Fruit fly (Drosophila melanogaster) whole organism, embryonic: ENCODE measurements around the gene cdi.

Experiments used
- Bteb2 ChIP-seq: fragments of 200-800 bp; sonication (Bioruptor generic); optimal IDR thresholded peaks from 2 replicates; lab custom pipeline; 2016; ENCODE audit warnings: missing biosample characterization, missing genetic modification characterization
- CG10147 ChIP-seq: fragments of 200-800 bp; sonication (Bioruptor generic); optimal IDR thresholded peaks from 2 replicates; lab custom pipeline; 2019; ENCODE audit warnings: missing biosample characterization, mild to moderate bottlenecking, missing genetic modification characterization, moderate library complexity
- CG12155 ChIP-seq: fragments of 200-800 bp; sonication (Bioruptor generic); optimal IDR thresholded peaks from 3 replicates; lab custom pipeline; 2016; ENCODE audit warnings: missing biosample characterization, missing genetic modification characterization
- CG12769 ChIP-seq: fragments of 200-800 bp; sonication (Bioruptor generic); optimal IDR thresholded peaks from 2 replicates; lab custom pipeline; 2019; ENCODE audit warnings: missing biosample characterization, mild to moderate bottlenecking, missing genetic modification characterization, moderate library complexity
- CG13775 ChIP-seq: fragments of 200-800 bp; sonication (Bioruptor generic); optimal IDR thresholded peaks from 3 replicates; lab custom pipeline; 2017; ENCODE audit warnings: missing biosample characterization, mild to moderate bottlenecking, missing genetic modification characterization
- CG13894 ChIP-seq: fragments of 200-800 bp; sonication (Bioruptor generic); optimal IDR thresholded peaks from 3 replicates; lab custom pipeline; 2018; ENCODE audit warnings: missing biosample characterization, mild to moderate bottlenecking, missing genetic modification characterization, moderate library complexity
- CG14050 ChIP-seq: fragments of 200-800 bp; sonication (Bioruptor generic); IDR thresholded peaks from 3 replicates; pipeline ENCODE4 v1.3.6; 2022; ENCODE audit warnings: missing biosample characterization, missing genetic modification characterization
- CG15011 ChIP-seq: fragments of 200-800 bp; sonication (Bioruptor generic); optimal IDR thresholded peaks from 3 replicates; lab custom pipeline; 2018; ENCODE audit warnings: missing biosample characterization, mild to moderate bottlenecking, missing genetic modification characterization
- CG1529 ChIP-seq: fragments of 200-800 bp; sonication (Bioruptor generic); optimal IDR thresholded peaks from 3 replicates; lab custom pipeline; 2018; ENCODE audit warnings: missing biosample characterization, missing genetic modification characterization
- CG15479 ChIP-seq: fragments of 200-800 bp; sonication (Bioruptor generic); optimal IDR thresholded peaks from 3 replicates; lab custom pipeline; 2019; ENCODE audit warnings: missing biosample characterization, mild to moderate bottlenecking, missing genetic modification characterization, moderate library complexity
- CG17359 ChIP-seq: fragments of 200-800 bp; sonication (Bioruptor generic); optimal IDR thresholded peaks from 3 replicates; lab custom pipeline; 2018; ENCODE audit warnings: missing biosample characterization, mild to moderate bottlenecking, missing genetic modification characterization, moderate library complexity
- CG18476 ChIP-seq: fragments of 200-800 bp; sonication (Bioruptor generic); optimal IDR thresholded peaks from 2 replicates; lab custom pipeline; 2016; ENCODE audit warnings: missing biosample characterization, mild to moderate bottlenecking, missing genetic modification characterization
- CG18764 ChIP-seq: fragments of 200-800 bp; sonication (Bioruptor generic); optimal IDR thresholded peaks from 3 replicates; lab custom pipeline; 2016; ENCODE audit warnings: missing biosample characterization, missing genetic modification characterization
- CG43689 ChIP-seq: fragments of 200-800 bp; sonication (Bioruptor generic); IDR thresholded peaks from 2 replicates; pipeline ENCODE4 v1.3.6; 2022; ENCODE audit warnings: missing biosample characterization, missing genetic modification characterization
- CG4617 ChIP-seq: fragments of 200-800 bp; sonication (Bioruptor generic); optimal IDR thresholded peaks from 3 replicates; lab custom pipeline; 2016; ENCODE audit warnings: missing biosample characterization, missing genetic modification characterization, borderline replicate concordance
- CG6254 ChIP-seq: fragments of 200-800 bp; sonication (Bioruptor generic); optimal IDR thresholded peaks from 3 replicates; lab custom pipeline; 2017; ENCODE audit warnings: mild to moderate bottlenecking, missing biosample characterization, missing genetic modification reagents, missing genetic modification characterization
- CG6791 ChIP-seq: fragments of 200-800 bp; sonication (Bioruptor generic); IDR thresholded peaks from 3 replicates; pipeline ENCODE4 v1.3.6; 2022; ENCODE audit warnings: missing biosample characterization, missing genetic modification characterization; ENCODE audit not compliant: partially characterized antibody
- CG8359 ChIP-seq: fragments of 200-800 bp; sonication (Bioruptor generic); optimal IDR thresholded peaks from 2 replicates; lab custom pipeline; 2017; ENCODE audit warnings: missing biosample characterization, mild to moderate bottlenecking, missing genetic modification characterization, borderline replicate concordance
- CG8944 ChIP-seq: fragments of 200-800 bp; sonication (Bioruptor generic); optimal IDR thresholded peaks from 3 replicates; lab custom pipeline; 2016; ENCODE audit warnings: missing biosample characterization, missing genetic modification characterization
- CkIIα-i1 ChIP-seq: fragments of 200-800 bp; sonication (Bioruptor generic); IDR thresholded peaks from 2 replicates; pipeline ENCODE4 v1.3.6; 2022; ENCODE audit warnings: missing biosample characterization, missing genetic modification characterization
- Doc3 ChIP-seq: fragments of 200-800 bp; sonication (Bioruptor generic); IDR thresholded peaks from 3 replicates; pipeline ENCODE4 v1.3.6; 2022; ENCODE audit warnings: missing biosample characterization, missing genetic modification characterization; ENCODE audit not compliant: partially characterized antibody
- Drgx ChIP-seq: fragments of 200-800 bp; sonication (Bioruptor generic); IDR thresholded peaks from 2 replicates; pipeline ENCODE4 v1.3.6; 2022; ENCODE audit warnings: missing biosample characterization, missing genetic modification characterization
- HLH54F ChIP-seq: fragments of 200-800 bp; sonication (Bioruptor generic); optimal IDR thresholded peaks from 3 replicates; lab custom pipeline; 2016; ENCODE audit warnings: missing biosample characterization, missing genetic modification characterization
- Hr78 ChIP-seq, 2 experiments: fragments of 200-800 bp in 1 of 2; fragments of >200 bp in 1 of 2; sonication (Bioruptor generic) in 1 of 2; optimal IDR thresholded peaks; 2 replicates each; lab custom pipeline; 2017 to 2019; ENCODE audit warnings: missing biosample characterization in 2 of 2, missing genetic modification characterization in 2 of 2, mild to moderate bottlenecking in 1 of 2, moderate library complexity in 1 of 2
- MTF-1 ChIP-seq: fragments of 200-800 bp; sonication (Bioruptor generic); optimal IDR thresholded peaks from 2 replicates; lab custom pipeline; 2018; ENCODE audit warnings: missing biosample characterization, mild to moderate bottlenecking, missing genetic modification characterization, borderline replicate concordance
- Med ChIP-seq: fragments of 200-800 bp; sonication (Bioruptor generic); peaks from one replicate; lab custom pipeline; 2016; ENCODE audit warnings: missing biosample characterization, missing genetic modification characterization, mild to moderate bottlenecking, inconsistent platforms, moderate library complexity
- Mrtf ChIP-seq: fragments of 200-800 bp; sonication (Bioruptor generic); IDR thresholded peaks from 3 replicates; pipeline ENCODE4 v1.3.6; 2022; ENCODE audit warnings: missing biosample characterization, missing genetic modification characterization
- NfI ChIP-seq: fragments of 200-800 bp; sonication (Bioruptor generic); optimal IDR thresholded peaks from 3 replicates; lab custom pipeline; 2018; ENCODE audit warnings: missing biosample characterization, mild to moderate bottlenecking, missing genetic modification characterization, moderate library complexity
- Rfx ChIP-seq: fragments of 200-800 bp; sonication (Bioruptor generic); IDR thresholded peaks from 2 replicates; pipeline ENCODE4 v1.3.6; 2022; ENCODE audit warnings: missing biosample characterization, missing genetic modification characterization
- amos ChIP-seq: fragments of 200-800 bp; sonication (Bioruptor generic); IDR thresholded peaks from 2 replicates; pipeline ENCODE4 v1.3.6; 2022; ENCODE audit warnings: missing biosample characterization, missing genetic modification characterization; ENCODE audit not compliant: partially characterized antibody
- ase ChIP-seq: fragments of 200-800 bp; sonication (Bioruptor generic); IDR thresholded peaks from 3 replicates; pipeline ENCODE4 v1.3.6; 2022; ENCODE audit warnings: missing biosample characterization, missing genetic modification characterization
- cato ChIP-seq: fragments of 200-800 bp; sonication (Bioruptor generic); optimal IDR thresholded peaks from 2 replicates; lab custom pipeline; 2016; ENCODE audit warnings: missing biosample characterization, missing genetic modification characterization, borderline replicate concordance
- crol ChIP-seq: fragments of 200-800 bp; sonication (Bioruptor generic); IDR thresholded peaks from 2 replicates; pipeline ENCODE4 v1.3.6; 2022; ENCODE audit warnings: missing biosample characterization, missing genetic modification characterization
- dpn ChIP-seq, 2 experiments: fragments of 200-800 bp; sonication (Bioruptor generic); optimal IDR thresholded peaks; 3 replicates each; lab custom pipeline; 2016; ENCODE audit warnings: missing biosample characterization in 2 of 2, missing genetic modification characterization in 2 of 2
- esg ChIP-seq: fragments of 200-800 bp; sonication (Bioruptor generic); conservative IDR thresholded peaks from 2 replicates; pipeline ENCODE4 v1.3.6; 2022; ENCODE audit warnings: missing biosample characterization, missing genetic modification characterization
- eve ChIP-seq, 2 experiments: fragments of >200 bp; optimal IDR thresholded peaks; 2 replicates each; lab custom pipeline; 2017; ENCODE audit warnings: missing biosample characterization in 2 of 2, missing genetic modification characterization in 2 of 2
- fd64A ChIP-seq: fragments of 200-800 bp; sonication (Bioruptor generic); optimal IDR thresholded peaks from 3 replicates; lab custom pipeline; 2018; ENCODE audit warnings: missing biosample characterization, mild to moderate bottlenecking, missing genetic modification characterization
- gce ChIP-seq: fragments of 200-800 bp; sonication (Bioruptor generic); IDR thresholded peaks from 3 replicates; pipeline ENCODE4 v1.3.6; 2022; ENCODE audit warnings: missing biosample characterization, missing genetic modification characterization
- jing ChIP-seq: fragments of 200-800 bp; sonication (Bioruptor generic); optimal IDR thresholded peaks from 2 replicates; lab custom pipeline; 2018; ENCODE audit warnings: missing biosample characterization, mild to moderate bottlenecking, missing genetic modification characterization
- nom ChIP-seq: fragments of 200-800 bp; sonication (Bioruptor generic); optimal IDR thresholded peaks from 2 replicates; lab custom pipeline; 2017; ENCODE audit warnings: missing biosample characterization, missing genetic modification characterization, mild to moderate bottlenecking, moderate library complexity, missing genetic modification reagents
- odd ChIP-seq: fragments of 200-800 bp; sonication (Bioruptor generic); optimal IDR thresholded peaks from 2 replicates; lab custom pipeline; 2017; ENCODE audit warnings: missing biosample characterization, mild to moderate bottlenecking, missing genetic modification characterization
- peb ChIP-seq: fragments of 200-800 bp; sonication (Bioruptor generic); IDR thresholded peaks from 2 replicates; pipeline ENCODE4 v1.3.6; 2022; ENCODE audit warnings: missing biosample characterization, missing genetic modification characterization
- prd ChIP-seq, 3 experiments: fragments of >200 bp in 2 of 3; fragments of 200-800 bp in 1 of 3; sonication (Bioruptor generic) in 1 of 3; optimal IDR thresholded peaks in 2 of 3; IDR thresholded peaks in 1 of 3; 2 replicates in 2 of 3; 3 replicates in 1 of 3; pipeline versions ENCODE4 v1.3.6 to Lab custom; 2017 to 2022; ENCODE audit warnings: missing biosample characterization in 1 of 3, missing genetic modification characterization in 1 of 3
- ranshi ChIP-seq: fragments of 200-800 bp; sonication (Bioruptor generic); IDR thresholded peaks from 2 replicates; pipeline ENCODE4 v1.3.6; 2022; ENCODE audit warnings: missing biosample characterization, missing genetic modification characterization
- repo ChIP-seq: fragments of 200-800 bp; sonication (Bioruptor generic); optimal IDR thresholded peaks from 2 replicates; lab custom pipeline; 2016; ENCODE audit warnings: missing biosample characterization, missing genetic modification characterization
- row ChIP-seq: fragments of 200-800 bp; sonication (Bioruptor generic); IDR thresholded peaks from 3 replicates; pipeline ENCODE4 v1.3.6; 2022; ENCODE audit warnings: missing biosample characterization, missing genetic modification characterization
- sc ChIP-seq, 3 experiments: fragments of >200 bp in 2 of 3; fragments of 200-800 bp in 1 of 3; sonication (Bioruptor generic) in 1 of 3; optimal IDR thresholded peaks; 2 replicates in 2 of 3; 3 replicates in 1 of 3; lab custom pipeline; 2017; ENCODE audit warnings: mild to moderate bottlenecking in 1 of 3, missing biosample characterization in 1 of 3, missing genetic modification characterization in 1 of 3, missing genetic modification reagents in 1 of 3
- tgo ChIP-seq: fragments of 200-800 bp; sonication (Bioruptor generic); IDR thresholded peaks from 3 replicates; pipeline ENCODE4 v1.3.6; 2022; ENCODE audit warnings: missing biosample characterization, missing genetic modification characterization
- zf30C ChIP-seq: fragments of 200-800 bp; sonication (Bioruptor generic); optimal IDR thresholded peaks from 3 replicates; lab custom pipeline; 2018; ENCODE audit warnings: missing biosample characterization, mild to moderate bottlenecking, missing genetic modification characterization

cdi gene

DNA sequence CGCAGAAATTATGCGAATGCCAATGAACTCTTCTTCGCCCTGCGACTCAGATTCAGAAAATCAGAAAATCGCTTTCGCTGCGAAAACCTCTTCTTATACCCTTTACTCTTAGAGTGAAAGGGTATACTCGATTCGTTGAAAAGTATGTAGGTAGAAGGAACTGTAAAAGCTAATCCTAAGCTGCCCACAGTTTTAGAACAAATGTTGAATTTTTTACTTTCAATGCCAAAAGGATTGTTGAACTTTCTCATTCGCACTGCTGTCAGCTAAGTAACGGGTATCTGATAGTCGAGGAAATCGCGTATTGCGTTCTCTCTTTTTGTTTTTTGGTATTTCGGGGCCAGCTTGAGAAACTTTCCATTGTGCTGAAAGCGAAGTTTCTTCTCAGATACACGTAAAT is 19.8 kb upstream of the cdi start (continued):
- TF ChIP-seq jing: peak; percentile 9
- TF ChIP-seq cato: no peak
- TF ChIP-seq MTF-1: no peak
- TF ChIP-seq CG12155 (GFP tag; lab: Kevin White, UChicago): no peak
- TF ChIP-seq odd (GFP tag; lab: Kevin White, UChicago): no peak
- TF ChIP-seq nom (GFP tag; lab: Kevin White, UChicago): no peak
- TF ChIP-seq CG14050 (GFP tag; lab: Robert Waterston, UW): no peak
- no peak; the same call in 1 of the 2 replicates for TF ChIP-seq peb (GFP tag; lab: Robert Waterston, UW)
- no peak for TF ChIP-seq NfI (GFP tag; lab: Kevin White, UChicago)
- TF ChIP-seq Bteb2 (GFP tag; lab: Kevin White, UChicago): no peak
- peak; percentile 55; the same call in 1 of the 3 replicates for TF ChIP-seq CG6791 (GFP tag; lab: Robert Waterston, UW)
- no peak for TF ChIP-seq Doc3 (GFP tag; lab: Robert Waterston, UW)
- TF ChIP-seq sc (optimal IDR thresholded peaks at IDR 0.05; lab: Kevin White, UChicago): no peak
- TF ChIP-seq sc (GFP tag; optimal IDR thresholded peaks at IDR 0.05; lab: Kevin White, UChicago): peak; percentile 35
- TF ChIP-seq Rfx (GFP tag; lab: Robert Waterston, UW): peak; percentile 34; the same call in 1 of the 2 replicates
- no peak for TF ChIP-seq crol
- no peak for TF ChIP-seq HLH54F (GFP tag; lab: Kevin White, UChicago)
- no peak for TF ChIP-seq CG15479 (GFP tag; lab: Kevin White, UChicago)
- TF ChIP-seq row (GFP tag; lab: Robert Waterston, UW): peak; percentile 49; the same call in 2 of the 3 replicates
- peak; percentile 41 for TF ChIP-seq CG1529
- TF ChIP-seq CG8359 (GFP tag; lab: Kevin White, UChicago): peak; percentile 22
- peak; percentile 33; the same call in 1 of the 2 replicates for TF ChIP-seq esg
- peak; percentile 18 for TF ChIP-seq CG6254 (GFP tag; lab: Kevin White, UChicago)
- TF ChIP-seq tgo (GFP tag; lab: Robert Waterston, UW): no peak
- no peak for TF ChIP-seq CG13894
- TF ChIP-seq repo (GFP tag; lab: Kevin White, UChicago): no peak
- no peak for TF ChIP-seq CG15011 (GFP tag; lab: Kevin White, UChicago)
- TF ChIP-seq CG18764: no peak
- peak; percentile 24 for TF ChIP-seq CG12769 (tag; lab: Kevin White, UChicago)
- TF ChIP-seq CG8944 (GFP tag; lab: Kevin White, UChicago): peak; percentile 33
- TF ChIP-seq CG17359: peak; percentile 47
- TF ChIP-seq Med (GFP tag; lab: Kevin White, UChicago): peak; percentile 70
- TF ChIP-seq CG13775: no peak
- no peak for TF ChIP-seq amos (GFP tag; lab: Robert Waterston, UW)
- TF ChIP-seq prd (optimal IDR thresholded peaks at IDR 0.05; lab: Kevin White, UChicago): no peak
- peak; percentile 56; the same call in 2 of the 3 replicates for TF ChIP-seq prd (GFP tag; IDR thresholded peaks at IDR 0.05; lab: Robert Waterston, UW)
- no peak for TF ChIP-seq zf30C
- TF ChIP-seq eve (GFP tag; optimal IDR thresholded peaks at IDR 0.05; lab: Kevin White, UChicago): peak in 1 of 2 experiments; percentile 54
- TF ChIP-seq Drgx (GFP tag; lab: Robert Waterston, UW): peak; percentile 24; the same call in 1 of the 2 replicates
- no peak for TF ChIP-seq gce (GFP tag; lab: Robert Waterston, UW)
- no peak for TF ChIP-seq CG10147 (GFP tag; lab: Kevin White, UChicago)
- TF ChIP-seq CG4617 (GFP tag; lab: Kevin White, UChicago): no peak
- TF ChIP-seq dpn (GFP tag; optimal IDR thresholded peaks at IDR 0.05; lab: Kevin White, UChicago): peak in 1 of 2 experiments; percentile 49
- TF ChIP-seq Hr78 (GFP tag; optimal IDR thresholded peaks at IDR 0.05; lab: Kevin White, UChicago): no peak
- peak; percentile 22 for TF ChIP-seq fd64A (GFP tag; lab: Kevin White, UChicago)
- no peak for TF ChIP-seq ranshi (GFP tag; lab: Robert Waterston, UW)
- no peak for TF ChIP-seq CkIIα-i1 (GFP tag; lab: Robert Waterston, UW)
- TF ChIP-seq CG43689 (GFP tag; lab: Robert Waterston, UW): no peak
- 0 out of 3 replicates have a peak, but pooled peaks have one; percentile 26 for TF ChIP-seq ase (GFP tag; lab: Robert Waterston, UW)
- TF ChIP-seq Mrtf: no peak
- TF ChIP-seq CG18476 (GFP tag; lab: Kevin White, UChicago): no peak
